Fruit fly (Drosophila melanogaster) Kc167 (cell line): ENCODE data around the gene Polr2A.

Source experiments
- Myc ChIP-seq: fragments of >200 bp; optimal IDR thresholded peaks from 2 replicates; lab custom pipeline; 2017; ENCODE audit warnings: missing external identifiers
- Sin3A ChIP-seq: fragments of >200 bp; optimal IDR thresholded peaks from 2 replicates; lab custom pipeline; 2018; ENCODE audit warnings: missing external identifiers
- h ChIP-seq: fragments of >200 bp; optimal IDR thresholded peaks from 3 replicates; lab custom pipeline; 2018; ENCODE audit warnings: missing external identifiers
- insv ChIP-seq: fragments of >200 bp; optimal IDR thresholded peaks from 3 replicates; lab custom pipeline; 2018; ENCODE audit warnings: missing external identifiers
- psq ChIP-seq: fragments of >200 bp; optimal IDR thresholded peaks from 2 replicates; lab custom pipeline; 2017; ENCODE audit warnings: missing external identifiers
- ttk ChIP-seq: sonication (Bioruptor generic); optimal IDR thresholded peaks from 2 replicates; lab custom pipeline; 2017; ENCODE audit warnings: missing external identifiers

Gene Polr2A

DNA sequence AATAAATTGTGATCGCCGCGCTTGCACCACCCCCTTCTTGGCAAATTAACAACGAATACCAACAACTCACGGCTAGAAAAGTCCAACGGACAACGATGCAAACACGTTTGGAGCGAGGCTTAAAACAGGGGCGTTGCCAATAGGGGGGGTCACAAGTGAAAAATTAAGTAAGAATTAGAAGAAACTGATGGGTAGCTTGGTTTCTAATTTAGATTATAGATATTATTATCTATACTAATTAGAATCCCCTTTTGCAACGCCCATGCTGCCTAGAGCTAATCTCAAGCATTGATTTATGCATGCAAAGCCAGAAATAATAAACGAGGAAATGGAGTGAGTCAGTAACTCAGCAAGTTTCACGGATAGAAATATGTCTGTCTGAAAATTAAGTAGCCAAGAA is 51.7 kb downstream of the Polr2A start:
- TF ChIP-seq h (no peak), ttk (lab: Kevin White, UChicago) (no peak), Myc (lab: Kevin White, UChicago) (no peak), Sin3A (lab: Kevin White, UChicago) (no peak), psq (lab: Kevin White, UChicago) (no peak), insv (no peak)

DNA sequence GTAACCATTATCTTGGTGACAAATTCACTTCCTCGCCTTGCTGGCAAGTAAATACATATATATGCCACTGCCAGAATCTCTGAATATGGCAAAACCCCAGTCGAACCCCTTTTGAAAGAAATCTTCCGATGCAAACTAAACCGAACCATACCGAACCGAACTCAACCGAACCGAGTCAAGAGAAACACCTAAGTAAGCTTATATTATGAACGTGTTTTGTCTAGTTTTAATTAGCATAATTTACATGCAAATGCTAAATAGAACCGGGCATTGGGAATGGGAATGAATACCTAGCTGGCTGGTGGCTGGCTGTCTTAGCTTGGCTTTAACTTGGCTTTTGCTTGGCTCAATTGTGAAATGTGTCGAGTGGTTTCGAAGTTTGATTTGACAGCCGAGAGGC is 52.8 kb downstream of the Polr2A start:
- TF ChIP-seq Myc (lab: Kevin White, UChicago) (no peak), h (no peak), Sin3A (lab: Kevin White, UChicago) (no peak), insv (no peak), ttk (lab: Kevin White, UChicago) (no peak), psq (lab: Kevin White, UChicago) (no peak)

DNA sequence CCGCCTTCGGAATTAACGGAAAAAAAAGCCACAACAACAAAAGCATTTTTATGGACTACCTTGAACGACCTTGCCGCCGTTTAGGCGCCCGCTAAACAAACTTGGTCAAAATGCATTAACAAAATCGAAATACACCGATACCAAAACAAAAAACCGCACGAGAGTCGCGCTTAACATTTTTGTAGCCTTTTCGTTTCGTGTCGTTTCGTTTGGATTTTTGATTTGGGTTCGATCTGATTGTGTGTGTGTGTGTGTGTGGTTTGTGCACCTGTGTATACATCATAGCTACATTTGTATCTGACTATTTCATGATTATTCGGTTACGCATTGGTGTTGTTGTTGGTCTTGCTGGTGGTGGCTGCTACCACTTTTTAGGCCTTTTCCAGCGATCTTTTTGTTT is 54.6 kb downstream of the Polr2A start:
- TF ChIP-seq psq (lab: Kevin White, UChicago) (no peak), insv (no peak), ttk (lab: Kevin White, UChicago) (no peak), Sin3A (lab: Kevin White, UChicago) (no peak), Myc (lab: Kevin White, UChicago) (no peak), h (no peak)

DNA sequence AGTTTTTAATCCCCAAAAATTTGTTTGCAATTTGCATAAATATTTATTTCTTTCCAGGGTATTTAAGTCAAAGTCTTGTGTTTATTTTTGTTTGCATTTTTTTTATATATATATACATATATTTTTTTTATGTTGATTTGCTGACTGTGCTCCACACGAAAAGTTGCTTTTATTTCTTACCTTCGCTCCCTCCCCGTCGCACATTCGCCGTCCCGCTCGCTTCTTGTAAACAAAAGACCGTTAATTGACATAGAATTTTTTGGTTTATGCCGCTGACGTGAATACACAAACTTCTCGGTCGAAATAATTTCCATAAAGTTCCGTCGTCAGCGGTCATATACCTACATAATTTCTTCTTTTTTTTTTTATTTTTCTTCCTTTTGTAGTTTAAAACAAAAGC is 57.3 kb downstream of the Polr2A start:
- TF ChIP-seq h (no peak), Myc (lab: Kevin White, UChicago) (no peak), ttk (lab: Kevin White, UChicago) (no peak), Sin3A (lab: Kevin White, UChicago) (no peak), insv (no peak), psq (lab: Kevin White, UChicago) (no peak)
